Worm (Caenorhabditis elegans) whole organism, L4/young adult: ENCODE data around the gene cpin-1.

Source experiments
- W03F9.2 ChIP-seq: fragments of 150-350 bp; optimal IDR thresholded peaks from 2 replicates; lab custom pipeline; 2014; ENCODE audit warnings: missing biosample characterization, missing genetic modification characterization
- dao-5 ChIP-seq: sonication (generic microtip); optimal IDR thresholded peaks from 2 replicates; lab custom pipeline; 2016; ENCODE audit warnings: missing genotype, missing genetic modification characterization, moderate library complexity, missing compliant biosample characterization
- him-1 ChIP-seq: sonication (generic microtip); optimal IDR thresholded peaks from 2 replicates; lab custom pipeline; 2016; ENCODE audit warnings: missing genotype, missing genetic modification reagents, missing genetic modification characterization, missing compliant biosample characterization

- TF ChIP-seq him-1 (tag; lab: Kevin White, UChicago) (no peak), W03F9.2 (tag; lab: Kevin White, UChicago) (no peak), dao-5 (tag; lab: Kevin White, UChicago) (no peak)
Measured at ce11 chrIV:9467418-9467817, 16.9 kb downstream of the cpin-1 start, which contains the start of gene F38E11.6.
